Worm (Caenorhabditis elegans): ENCODE measurements around the gene eif-3.B.

Gene eif-3.B

ce11 chrII:14794935-14795454, at the start of gene eif-3.B:
eif-3.B (plus strand) TSS chrII:14795404.
- TF ChIP-seq unc-62 (GFP tag; optimal IDR thresholded peaks at IDR 0.05): no peak

- TF ChIP-seq unc-62 (GFP tag; optimal IDR thresholded peaks at IDR 0.05): no peak
Observed at ce11 chrII:14752187-14752959, 42.8 kb upstream of the eif-3.B start, which contains the start of gene smg-9. smg-9 (minus strand) TSS chrII:14752849.

- no peak for TF ChIP-seq unc-62 (GFP tag; optimal IDR thresholded peaks at IDR 0.05)
Observed at ce11 chrII:14753246-14753645, 42.0 kb upstream of the eif-3.B start.

ce11 chrII:14753858-14754750, 41.1 kb upstream of the eif-3.B start, which contains the start of the genes tac-1 and Y54E2A.4:
tac-1 (minus strand) TSS chrII:14753877.
Y54E2A.4 (plus strand) TSS chrII:14754622.
- no peak for TF ChIP-seq unc-62 (GFP tag; optimal IDR thresholded peaks at IDR 0.05)

- TF ChIP-seq unc-62 (GFP tag; optimal IDR thresholded peaks at IDR 0.05): no peak
Observed at ce11 chrII:14757711-14758110, 37.5 kb upstream of the eif-3.B start, which contains the start of gene Y54E2A.5. Y54E2A.5 (minus strand) TSS chrII:14757811.

ce11 chrII:14768804-14769203, 26.4 kb upstream of the eif-3.B start:
- TF ChIP-seq unc-62 (GFP tag; optimal IDR thresholded peaks at IDR 0.05): no peak

- no peak for TF ChIP-seq unc-62 (GFP tag; optimal IDR thresholded peaks at IDR 0.05)
Observed at ce11 chrII:14771096-14771495, 24.1 kb upstream of the eif-3.B start.

ce11 chrII:14772113-14772512, 23.1 kb upstream of the eif-3.B start:
- no peak for TF ChIP-seq unc-62 (GFP tag; optimal IDR thresholded peaks at IDR 0.05)

- no peak for TF ChIP-seq unc-62 (GFP tag; optimal IDR thresholded peaks at IDR 0.05)
Observed at ce11 chrII:14772956-14773788, 22.0 kb upstream of the eif-3.B start, which contains the start of gene Y54E2A.7. Y54E2A.7 (minus strand) TSS chrII:14773006.

ce11 chrII:14778092-14778491, 17.1 kb upstream of the eif-3.B start, which contains the start of gene Y54E2A.8:
Y54E2A.8 (plus strand) TSS chrII:14778345.
- TF ChIP-seq unc-62 (GFP tag; optimal IDR thresholded peaks at IDR 0.05): no peak

ce11 chrII:14779851-14780250, 15.4 kb upstream of the eif-3.B start:
- no peak for TF ChIP-seq unc-62 (GFP tag; optimal IDR thresholded peaks at IDR 0.05)

ce11 chrII:14785906-14786305, 9.3 kb upstream of the eif-3.B start, which contains the start of gene Y54E2A.9:
Y54E2A.9 (minus strand) TSS chrII:14786006.
- no peak for TF ChIP-seq unc-62 (GFP tag; optimal IDR thresholded peaks at IDR 0.05)

ce11 chrII:14790751-14791150, 4.5 kb upstream of the eif-3.B start, which contains the start of gene Y54E2A.10:
Y54E2A.10 (plus strand) TSS chrII:14791051.
- no peak for TF ChIP-seq unc-62 (GFP tag; optimal IDR thresholded peaks at IDR 0.05)

ce11 chrII:14792470-14792869, 2.7 kb upstream of the eif-3.B start:
- no peak for TF ChIP-seq unc-62 (GFP tag; optimal IDR thresholded peaks at IDR 0.05)

- no peak for TF ChIP-seq unc-62 (GFP tag; optimal IDR thresholded peaks at IDR 0.05)
Observed at ce11 chrII:14798047-14798522, 2.9 kb downstream of the eif-3.B start, which contains the start of gene tbc-20. tbc-20 (plus strand) TSS chrII:14798472.

All from whole organism, dauer.